Fruit fly (Drosophila melanogaster) whole organism, adult: ENCODE results near the gene CG43115.

ENCODE experiments used
- CG11617 ChIP-seq: fragments of 200-800 bp; sonication (Bioruptor generic); optimal IDR thresholded peaks from 2 replicates; lab custom pipeline; 2017; ENCODE audit warnings: mild to moderate bottlenecking, missing biosample characterization, missing genetic modification reagents, missing genetic modification characterization
- CG12768 ChIP-seq: fragments of 200-800 bp; sonication (Bioruptor generic); optimal IDR thresholded peaks from 2 replicates; lab custom pipeline; 2017; ENCODE audit warnings: missing biosample characterization, missing genetic modification characterization, mild to moderate bottlenecking, moderate library complexity, missing genetic modification reagents
- CG14711 ChIP-seq: fragments of 200-800 bp; sonication (Bioruptor generic); optimal IDR thresholded peaks from 2 replicates; lab custom pipeline; 2018; ENCODE audit warnings: missing biosample characterization, mild to moderate bottlenecking, missing genetic modification characterization, moderate library complexity
- CG7045 ChIP-seq: fragments of 200-800 bp; sonication (Bioruptor generic); optimal IDR thresholded peaks from 2 replicates; lab custom pipeline; 2017; ENCODE audit warnings: missing biosample characterization, mild to moderate bottlenecking, missing genetic modification characterization
- CG7101 ChIP-seq: fragments of 200-800 bp; sonication (Bioruptor generic); optimal IDR thresholded peaks from 2 replicates; lab custom pipeline; 2018; ENCODE audit warnings: missing biosample characterization, mild to moderate bottlenecking, missing genetic modification characterization, moderate library complexity
- Clk ChIP-seq: fragments of 200-800 bp; sonication (Bioruptor generic); optimal IDR thresholded peaks from 2 replicates; lab custom pipeline; 2017; ENCODE audit warnings: missing biosample characterization, missing genetic modification characterization
- Hr96 ChIP-seq: fragments of 200-800 bp; sonication (Bioruptor generic); optimal IDR thresholded peaks from 2 replicates; lab custom pipeline; 2016; ENCODE audit warnings: missing biosample characterization, missing genetic modification characterization
- Mnt ChIP-seq: fragments of 200-800 bp; sonication (Bioruptor generic); optimal IDR thresholded peaks from 2 replicates; lab custom pipeline; 2016; ENCODE audit warnings: missing biosample characterization, mild to moderate bottlenecking, missing genetic modification characterization
- bab1 ChIP-seq: fragments of 200-800 bp; sonication (Bioruptor generic); optimal IDR thresholded peaks from 3 replicates; lab custom pipeline; 2019; ENCODE audit warnings: missing biosample characterization, mild to moderate bottlenecking, missing genetic modification characterization, moderate library complexity
- cnc ChIP-seq, 2 experiments: fragments of >200 bp; optimal IDR thresholded peaks; 2 replicates each; lab custom pipeline; 2017
- kay ChIP-seq: fragments of 200-800 bp; sonication (Bioruptor generic); peaks from one replicate; lab custom pipeline; 2016; ENCODE audit warnings: missing biosample characterization, missing genetic modification characterization, borderline replicate concordance
- tj ChIP-seq: fragments of 200-800 bp; sonication (Bioruptor generic); optimal IDR thresholded peaks from 3 replicates; lab custom pipeline; 2017; ENCODE audit warnings: missing biosample characterization, mild to moderate bottlenecking, missing genetic modification characterization, moderate library complexity
- toe ChIP-seq: fragments of 200-800 bp; sonication (Bioruptor generic); optimal IDR thresholded peaks from 2 replicates; lab custom pipeline; 2016; ENCODE audit warnings: missing biosample characterization, missing genetic modification characterization

dm6 chrX:6020254-6020653 is 46.0 kb downstream of the CG43115 start:
- no peak for TF ChIP-seq kay (GFP tag; lab: Kevin White, UChicago)
- no peak for TF ChIP-seq bab1 (GFP tag; lab: Kevin White, UChicago)
- no peak for TF ChIP-seq Mnt (GFP tag; lab: Kevin White, UChicago)
- no peak for TF ChIP-seq toe (GFP tag; lab: Kevin White, UChicago)
- no peak for TF ChIP-seq cnc (optimal IDR thresholded peaks at IDR 0.05; lab: Kevin White, UChicago)
- TF ChIP-seq Clk (GFP tag; lab: Kevin White, UChicago), result no peak
- TF ChIP-seq CG12768 (GFP tag; lab: Kevin White, UChicago), result no peak
- no peak for TF ChIP-seq CG14711 (tag; lab: Kevin White, UChicago)
- no peak for TF ChIP-seq Hr96 (GFP tag; lab: Kevin White, UChicago)
- no peak for TF ChIP-seq tj (GFP tag; lab: Kevin White, UChicago)
- TF ChIP-seq CG7101, result no peak
- TF ChIP-seq CG11617 (GFP tag; lab: Kevin White, UChicago), result no peak
- no peak for TF ChIP-seq CG7045 (GFP tag; lab: Kevin White, UChicago)
